Fruit fly (Drosophila melanogaster) whole organism, embryonic: ENCODE data around the gene Cyp4d14.

Experiments
- Adf1 ChIP-seq: fragments of 200-800 bp; sonication (Bioruptor generic); IDR thresholded peaks from 2 replicates; pipeline ENCODE4 v1.3.6; 2022; ENCODE audit warnings: missing biosample characterization, missing genetic modification characterization
- Antp ChIP-seq: fragments of 200-800 bp; sonication (Bioruptor generic); optimal IDR thresholded peaks from 3 replicates; lab custom pipeline; 2016; ENCODE audit warnings: missing biosample characterization, missing genetic modification characterization
- CG10147 ChIP-seq: fragments of 200-800 bp; sonication (Bioruptor generic); optimal IDR thresholded peaks from 2 replicates; lab custom pipeline; 2019; ENCODE audit warnings: missing biosample characterization, mild to moderate bottlenecking, missing genetic modification characterization, moderate library complexity
- CG10267 ChIP-seq: fragments of 200-800 bp; sonication (Bioruptor generic); optimal IDR thresholded peaks from 2 replicates; lab custom pipeline; 2018; ENCODE audit warnings: missing biosample characterization, mild to moderate bottlenecking, missing genetic modification characterization, moderate library complexity
- CG10321 ChIP-seq: fragments of 200-800 bp; sonication (Bioruptor generic); IDR thresholded peaks from 2 replicates; pipeline ENCODE4 v1.3.6; 2022; ENCODE audit warnings: missing biosample characterization, missing genetic modification characterization
- CG10565 ChIP-seq: fragments of 200-800 bp; sonication (Bioruptor generic); optimal IDR thresholded peaks from 3 replicates; lab custom pipeline; 2016; ENCODE audit warnings: missing biosample characterization, mild to moderate bottlenecking, missing genetic modification characterization
- CG10979 ChIP-seq: fragments of 200-800 bp; sonication (Bioruptor generic); optimal IDR thresholded peaks from 2 replicates; lab custom pipeline; 2018; ENCODE audit warnings: missing biosample characterization, mild to moderate bottlenecking, missing genetic modification characterization, moderate library complexity
- CG13894 ChIP-seq: fragments of 200-800 bp; sonication (Bioruptor generic); optimal IDR thresholded peaks from 3 replicates; lab custom pipeline; 2018; ENCODE audit warnings: missing biosample characterization, mild to moderate bottlenecking, missing genetic modification characterization, moderate library complexity
- CG1529 ChIP-seq: fragments of 200-800 bp; sonication (Bioruptor generic); optimal IDR thresholded peaks from 3 replicates; lab custom pipeline; 2018; ENCODE audit warnings: missing biosample characterization, missing genetic modification characterization
- CG16815 ChIP-seq: fragments of 200-800 bp; sonication (Bioruptor generic); optimal IDR thresholded peaks from 3 replicates; lab custom pipeline; 2017; ENCODE audit warnings: missing biosample characterization, mild to moderate bottlenecking, missing genetic modification characterization
- CG17328 ChIP-seq: fragments of 200-800 bp; sonication (Bioruptor generic); IDR thresholded peaks from 2 replicates; pipeline ENCODE4 v1.3.6; 2022; ENCODE audit warnings: missing biosample characterization, missing genetic modification characterization
- CG1832 ChIP-seq: fragments of 200-800 bp; sonication (Bioruptor generic); optimal IDR thresholded peaks from 2 replicates; lab custom pipeline; 2017; ENCODE audit warnings: missing biosample characterization, mild to moderate bottlenecking, missing genetic modification characterization, inconsistent platforms
- CG31388 ChIP-seq: fragments of 200-800 bp; sonication (Bioruptor generic); optimal IDR thresholded peaks from 2 replicates; lab custom pipeline; 2016; ENCODE audit warnings: missing biosample characterization, missing genetic modification characterization
- CG3163 ChIP-seq: fragments of 200-800 bp; sonication (Bioruptor generic); optimal IDR thresholded peaks from 3 replicates; lab custom pipeline; 2016; ENCODE audit warnings: missing biosample characterization, missing genetic modification characterization
- CG3407 ChIP-seq: fragments of 200-800 bp; sonication (Bioruptor generic); optimal IDR thresholded peaks from 2 replicates; lab custom pipeline; 2018; ENCODE audit warnings: missing biosample characterization, mild to moderate bottlenecking, missing genetic modification characterization
- CG3838 ChIP-seq: fragments of 200-800 bp; sonication (Bioruptor generic); optimal IDR thresholded peaks from 3 replicates; lab custom pipeline; 2016; ENCODE audit warnings: missing biosample characterization, missing genetic modification characterization
- CG4328 ChIP-seq: fragments of 200-800 bp; sonication (Bioruptor generic); optimal IDR thresholded peaks from 3 replicates; lab custom pipeline; 2017; ENCODE audit warnings: missing biosample characterization, missing genetic modification reagents, missing genetic modification characterization
- CG4617 ChIP-seq: fragments of 200-800 bp; sonication (Bioruptor generic); optimal IDR thresholded peaks from 3 replicates; lab custom pipeline; 2016; ENCODE audit warnings: missing biosample characterization, missing genetic modification characterization, borderline replicate concordance
- CG4820 ChIP-seq: fragments of 200-800 bp; sonication (Bioruptor generic); optimal IDR thresholded peaks from 3 replicates; lab custom pipeline; 2016; ENCODE audit warnings: missing biosample characterization, missing genetic modification characterization
- CG4854 ChIP-seq: fragments of 200-800 bp; sonication (Bioruptor generic); optimal IDR thresholded peaks from 2 replicates; lab custom pipeline; 2016; ENCODE audit warnings: missing biosample characterization, missing genetic modification characterization, inconsistent platforms
- CG5953 ChIP-seq: fragments of 200-800 bp; sonication (Bioruptor generic); IDR thresholded peaks from 2 replicates; pipeline ENCODE4 v1.3.6; 2022; ENCODE audit warnings: missing biosample characterization, missing genetic modification characterization
- CG7786 ChIP-seq: fragments of 200-800 bp; sonication (Bioruptor generic); optimal IDR thresholded peaks from 2 replicates; lab custom pipeline; 2016; ENCODE audit warnings: missing biosample characterization, missing genetic modification characterization
- CG7839 ChIP-seq: fragments of 200-800 bp; sonication (Bioruptor generic); optimal IDR thresholded peaks from 3 replicates; lab custom pipeline; 2018; ENCODE audit warnings: missing biosample characterization, mild to moderate bottlenecking, missing genetic modification characterization, moderate library complexity
- ERR ChIP-seq: fragments of 200-800 bp; sonication (Bioruptor generic); optimal IDR thresholded peaks from 2 replicates; lab custom pipeline; 2016; ENCODE audit warnings: missing biosample characterization, missing genetic modification characterization
- Eip74EF ChIP-seq, 2 experiments: fragments of 200-800 bp in 1 of 2; fragments of >200 bp in 1 of 2; sonication (Bioruptor generic) in 1 of 2; optimal IDR thresholded peaks; 2 replicates each; lab custom pipeline; 2017 to 2019; ENCODE audit warnings: missing biosample characterization in 2 of 2, missing genetic modification characterization in 2 of 2, mild to moderate bottlenecking in 1 of 2, moderate library complexity in 1 of 2
- Fer1 ChIP-seq: fragments of 200-800 bp; sonication (Bioruptor generic); optimal IDR thresholded peaks from 2 replicates; lab custom pipeline; 2017; ENCODE audit warnings: missing biosample characterization, mild to moderate bottlenecking, missing genetic modification characterization
- Mad ChIP-seq: fragments of 200-800 bp; sonication (Bioruptor generic); optimal IDR thresholded peaks from 2 replicates; lab custom pipeline; 2016; ENCODE audit warnings: missing biosample characterization, missing genetic modification characterization
- Poxn ChIP-seq: fragments of 200-800 bp; sonication (Bioruptor generic); IDR thresholded peaks from 2 replicates; pipeline ENCODE4 v1.3.6; 2022; ENCODE audit warnings: missing biosample characterization, missing genetic modification characterization
- Sox102F ChIP-seq: fragments of 200-800 bp; sonication (Bioruptor generic); optimal IDR thresholded peaks from 2 replicates; lab custom pipeline; 2018; ENCODE audit warnings: missing biosample characterization, mild to moderate bottlenecking, missing genetic modification characterization, moderate library complexity
- Stat92E ChIP-seq, 3 experiments: fragments of >200 bp in 2 of 3; fragments of 200-800 bp in 1 of 3; sonication (Bioruptor generic) in 1 of 3; optimal IDR thresholded peaks; 2 replicates each; lab custom pipeline; 2017 to 2019; ENCODE audit warnings: missing biosample characterization in 3 of 3, missing genetic modification characterization in 3 of 3, mild to moderate bottlenecking in 1 of 3, moderate library complexity in 1 of 3
- TFAM ChIP-seq: fragments of 200-800 bp; sonication (Bioruptor generic); optimal IDR thresholded peaks from 2 replicates; lab custom pipeline; 2017; ENCODE audit warnings: missing biosample characterization, missing genetic modification characterization, inconsistent platforms
- Xrp1 ChIP-seq: fragments of 200-800 bp; sonication (Bioruptor generic); IDR thresholded peaks from 2 replicates; pipeline ENCODE4 v1.3.6; 2022; ENCODE audit warnings: missing biosample characterization, missing genetic modification characterization
- ac ChIP-seq: fragments of 200-800 bp; sonication (Bioruptor generic); optimal IDR thresholded peaks from 3 replicates; lab custom pipeline; 2017; ENCODE audit warnings: missing biosample characterization, mild to moderate bottlenecking, missing genetic modification characterization
- cg ChIP-seq: fragments of 200-800 bp; sonication (Bioruptor generic); optimal IDR thresholded peaks from 3 replicates; lab custom pipeline; 2019; ENCODE audit warnings: missing biosample characterization, mild to moderate bottlenecking, missing genetic modification characterization, moderate library complexity
- chn ChIP-seq: fragments of 200-800 bp; sonication (Bioruptor generic); optimal IDR thresholded peaks from 2 replicates; lab custom pipeline; 2016; ENCODE audit warnings: missing biosample characterization, missing genetic modification characterization
- cwo ChIP-seq: fragments of 200-800 bp; sonication (Bioruptor generic); optimal IDR thresholded peaks from 3 replicates; lab custom pipeline; 2017; ENCODE audit warnings: missing biosample characterization, missing genetic modification characterization, mild to moderate bottlenecking, moderate library complexity, missing genetic modification reagents
- dmrt99B ChIP-seq: fragments of 200-800 bp; sonication (Bioruptor generic); optimal IDR thresholded peaks from 2 replicates; lab custom pipeline; 2018; ENCODE audit warnings: missing biosample characterization, mild to moderate bottlenecking, missing genetic modification characterization, moderate library complexity
- gcm ChIP-seq: fragments of 200-800 bp; sonication (Bioruptor generic); optimal IDR thresholded peaks from 2 replicates; lab custom pipeline; 2019; ENCODE audit warnings: missing biosample characterization, mild to moderate bottlenecking, missing genetic modification characterization, moderate library complexity
- inv ChIP-seq: fragments of 200-800 bp; sonication (Bioruptor generic); IDR thresholded peaks from 2 replicates; pipeline ENCODE4 v1.3.6; 2022; ENCODE audit warnings: missing biosample characterization, missing genetic modification characterization; ENCODE audit not compliant: partially characterized antibody
- klu ChIP-seq: fragments of 200-800 bp; sonication (Bioruptor generic); IDR thresholded peaks from 2 replicates; pipeline ENCODE4 v1.3.6; 2022; ENCODE audit warnings: missing biosample characterization, missing genetic modification characterization
- lola ChIP-seq, 3 experiments: fragments of >200 bp in 2 of 3; fragments of 200-800 bp in 1 of 3; sonication (Bioruptor generic) in 1 of 3; optimal IDR thresholded peaks; 2 replicates each; lab custom pipeline; 2017 to 2019; ENCODE audit warnings: missing biosample characterization in 3 of 3, missing genetic modification characterization in 3 of 3, mild to moderate bottlenecking in 1 of 3, moderate library complexity in 1 of 3
- mam ChIP-seq: fragments of 200-800 bp; sonication (Bioruptor generic); optimal IDR thresholded peaks from 3 replicates; lab custom pipeline; 2016; ENCODE audit warnings: missing biosample characterization, missing genetic modification characterization
- pfk ChIP-seq: fragments of 200-800 bp; sonication (Bioruptor generic); optimal IDR thresholded peaks from 2 replicates; lab custom pipeline; 2018; ENCODE audit warnings: missing biosample characterization, mild to moderate bottlenecking, missing genetic modification characterization, moderate library complexity
- pnt ChIP-seq: fragments of 200-800 bp; sonication (Bioruptor generic); optimal IDR thresholded peaks from 3 replicates; lab custom pipeline; 2016; ENCODE audit warnings: missing biosample characterization, missing genetic modification characterization
- sna ChIP-seq: fragments of 200-800 bp; sonication (Bioruptor generic); IDR thresholded peaks from 2 replicates; pipeline ENCODE4 v1.3.6; 2022; ENCODE audit warnings: missing biosample characterization, missing genetic modification characterization; ENCODE audit not compliant: partially characterized antibody
- sqz ChIP-seq: fragments of 200-800 bp; sonication (Bioruptor generic); optimal IDR thresholded peaks from 3 replicates; lab custom pipeline; 2018; ENCODE audit warnings: missing biosample characterization, mild to moderate bottlenecking, missing genetic modification characterization
- tna ChIP-seq: fragments of 200-800 bp; sonication (Bioruptor generic); IDR thresholded peaks from 2 replicates; pipeline ENCODE4 v1.3.6; 2022; ENCODE audit warnings: missing biosample characterization, missing genetic modification characterization; ENCODE audit not compliant: partially characterized antibody
- tup ChIP-seq: fragments of 200-800 bp; sonication (Bioruptor generic); optimal IDR thresholded peaks from 2 replicates; lab custom pipeline; 2016; ENCODE audit warnings: missing biosample characterization, mild to moderate bottlenecking, missing genetic modification characterization, moderate library complexity
- tx ChIP-seq: fragments of 200-800 bp; sonication (Bioruptor generic); optimal IDR thresholded peaks from 2 replicates; lab custom pipeline; 2016; ENCODE audit warnings: missing biosample characterization, missing genetic modification characterization

The Cyp4d14 gene

DNA sequence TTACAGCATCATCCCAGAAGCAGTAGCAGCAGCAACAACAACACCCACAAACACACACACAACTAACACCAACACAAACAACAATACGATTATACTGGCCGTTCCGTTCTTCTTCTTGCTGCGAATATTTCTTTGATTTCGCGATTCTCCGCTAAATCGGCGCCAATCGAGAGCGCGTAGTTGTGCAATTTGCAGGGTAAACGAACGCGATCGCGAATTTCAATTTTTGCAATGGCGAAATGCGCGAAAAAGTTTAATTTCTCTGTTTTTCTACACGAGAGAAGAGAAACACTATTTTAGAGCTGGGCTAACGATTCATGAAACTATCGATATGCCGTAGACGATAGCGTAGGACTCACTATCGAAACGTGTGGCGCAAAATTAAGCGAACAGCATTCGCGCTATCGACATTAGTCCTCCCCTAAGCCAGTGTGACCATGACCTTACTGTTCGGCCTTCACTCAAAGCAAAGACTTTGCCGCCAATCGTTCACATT, 16.4 kb downstream of the Cyp4d14 start, which contains the start of gene wapl (continued):
- TF ChIP-seq CG13894 (tag; lab: Kevin White, UChicago) = peak; percentile 8
- no peak for TF ChIP-seq CG16815
- no peak for TF ChIP-seq CG4820 (GFP tag; lab: Kevin White, UChicago)
- TF ChIP-seq CG4328 (GFP tag; lab: Kevin White, UChicago) = no peak
- TF ChIP-seq Sox102F (GFP tag; lab: Kevin White, UChicago) = no peak
- TF ChIP-seq chn (GFP tag; lab: Kevin White, UChicago) = peak; percentile 5
- no peak for TF ChIP-seq Adf1 (GFP tag; lab: Robert Waterston, UW)
- no peak for TF ChIP-seq CG1529
- TF ChIP-seq dmrt99B (tag; lab: Kevin White, UChicago) = no peak
- TF ChIP-seq sna (GFP tag; lab: Robert Waterston, UW) = peak; percentile 91
- TF ChIP-seq CG17328 (GFP tag; lab: Robert Waterston, UW) = no peak
- peak; percentile 91 for TF ChIP-seq inv (GFP tag; lab: Robert Waterston, UW)
- TF ChIP-seq Xrp1 (GFP tag; lab: Robert Waterston, UW) = no peak
- TF ChIP-seq CG31388 (GFP tag; lab: Kevin White, UChicago) = no peak
- no peak for TF ChIP-seq Eip74EF (GFP tag; optimal IDR thresholded peaks at IDR 0.05; lab: Kevin White, UChicago)
- peak; percentile 24 for TF ChIP-seq mam (GFP tag; lab: Kevin White, UChicago)
- no peak for TF ChIP-seq CG4854 (GFP tag; lab: Kevin White, UChicago)
- TF ChIP-seq CG10321 (GFP tag; lab: Robert Waterston, UW) = no peak; the same call in 1 of the 2 replicates
- TF ChIP-seq klu (GFP tag; lab: Robert Waterston, UW) = no peak
- TF ChIP-seq tna (GFP tag; lab: Robert Waterston, UW) = peak; percentile 93
- peak; percentile 19 for TF ChIP-seq Fer1 (GFP tag; lab: Kevin White, UChicago)
- no peak for TF ChIP-seq TFAM (GFP tag; lab: Kevin White, UChicago)
- peak; percentile 25 for TF ChIP-seq CG10147 (GFP tag; lab: Kevin White, UChicago)
- TF ChIP-seq lola (GFP tag; optimal IDR thresholded peaks at IDR 0.05; lab: Kevin White, UChicago) = no peak
- TF ChIP-seq CG7839 (tag; lab: Kevin White, UChicago) = no peak
- TF ChIP-seq CG5953 (GFP tag; lab: Robert Waterston, UW) = no peak
- no peak for TF ChIP-seq CG3407
- no peak for TF ChIP-seq tx

DNA sequence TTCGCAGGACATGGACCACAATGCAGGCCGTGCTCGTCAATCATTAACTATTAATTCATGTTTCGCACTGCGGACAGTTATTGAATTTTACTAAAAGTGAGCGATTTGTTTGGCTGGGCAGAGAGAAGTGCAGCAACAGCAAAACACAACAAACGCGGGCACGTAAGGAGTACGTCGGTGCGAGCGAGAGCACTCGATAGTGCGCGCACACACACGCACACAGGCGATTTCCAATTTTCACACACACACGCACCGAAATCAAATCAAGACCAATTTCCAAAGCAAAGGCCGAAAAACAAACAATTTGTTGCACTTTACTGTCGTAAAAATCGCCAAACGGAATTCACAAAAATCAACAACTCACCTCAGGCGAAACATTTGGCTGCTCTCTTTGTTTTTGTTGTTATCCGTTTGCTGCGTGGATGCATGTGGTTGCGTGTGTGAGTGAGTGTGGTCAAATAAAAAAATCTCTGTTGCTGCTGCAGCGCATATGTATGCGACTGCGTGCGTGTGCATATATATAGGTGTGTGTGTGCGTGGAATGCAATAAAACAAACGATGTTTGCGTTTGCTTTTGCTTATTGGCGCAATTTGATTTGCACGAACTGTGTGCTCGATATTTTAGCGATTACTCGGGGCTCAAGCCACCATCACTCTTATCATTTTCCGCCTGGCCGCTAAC, 17.0 kb downstream of the Cyp4d14 start:
- TF ChIP-seq sqz (peak; percentile 29), CG10267 (no peak), CG4617 (GFP tag; lab: Kevin White, UChicago) (peak; percentile 42), cwo (GFP tag; lab: Kevin White, UChicago) (no peak), CG1832 (GFP tag; lab: Kevin White, UChicago) (peak; percentile 79), Stat92E (GFP tag; optimal IDR thresholded peaks at IDR 0.05; lab: Kevin White, UChicago) (no peak), gcm (no peak), pfk (GFP tag; lab: Kevin White, UChicago) (no peak), CG3838 (no peak), cg (GFP tag; lab: Kevin White, UChicago) (peak; percentile 96), CG7786 (GFP tag; lab: Kevin White, UChicago) (no peak), CG10979 (tag; lab: Kevin White, UChicago) (no peak), CG3163 (no peak), Poxn (no peak), CG10565 (no peak), ERR (GFP tag; lab: Kevin White, UChicago) (no peak), Antp (GFP tag; lab: Kevin White, UChicago) (no peak), Mad (no peak), ac (GFP tag; lab: Kevin White, UChicago) (no peak), tup (GFP tag; lab: Kevin White, UChicago) (no peak), pnt (GFP tag; lab: Kevin White, UChicago) (no peak)
